Worm (Caenorhabditis elegans) whole organism, early embryonic: ENCODE results near the gene cpt-4.

Source experiments
- B0310.2 ChIP-seq: sonication (generic microtip); optimal IDR thresholded peaks from 2 replicates; lab custom pipeline; 2016; ENCODE audit warnings: mild to moderate bottlenecking, missing genetic modification characterization, missing compliant biosample characterization
- F13C5.2 ChIP-seq: sonication (generic microtip); optimal IDR thresholded peaks from 2 replicates; lab custom pipeline; 2017; ENCODE audit warnings: mild to moderate bottlenecking, missing genetic modification characterization, inconsistent platforms, missing compliant biosample characterization
- aly-1 ChIP-seq: sonication (generic microtip); optimal IDR thresholded peaks from 2 replicates; lab custom pipeline; 2016; ENCODE audit warnings: missing genetic modification characterization, missing compliant biosample characterization
- ama-1 ChIP-seq: fragments of 150-350 bp; optimal IDR thresholded peaks from 2 replicates; lab custom pipeline; 2014
- ceh-13 ChIP-seq: fragments of 200-800 bp; sonication (Bioruptor generic); optimal IDR thresholded peaks from 2 replicates; lab custom pipeline; 2018; ENCODE audit warnings: mild to moderate bottlenecking, missing genetic modification characterization, missing compliant biosample characterization
- ceh-36 ChIP-seq: sonication (generic microtip); optimal IDR thresholded peaks from 2 replicates; lab custom pipeline; 2016; ENCODE audit warnings: missing genetic modification characterization, inconsistent platforms, missing compliant biosample characterization
- ets-7 ChIP-seq: sonication (generic microtip); optimal IDR thresholded peaks from 2 replicates; lab custom pipeline; 2016; ENCODE audit warnings: missing genotype, missing genetic modification characterization, missing compliant biosample characterization
- flt-1 ChIP-seq: fragments of 200-800 bp; sonication (Bioruptor generic); IDR thresholded peaks from 2 replicates; pipeline ENCODE4 v1.3.6; 2022; ENCODE audit warnings: missing genetic modification characterization, missing compliant biosample characterization
- hmbx-1 ChIP-seq: sonication (generic microtip); optimal IDR thresholded peaks from 2 replicates; lab custom pipeline; 2016; ENCODE audit warnings: mild to moderate bottlenecking, missing genetic modification characterization, missing compliant biosample characterization
- hmg-4 ChIP-seq: fragments of 200-800 bp; sonication (Bioruptor generic); optimal IDR thresholded peaks from 2 replicates; lab custom pipeline; 2018; ENCODE audit warnings: mild to moderate bottlenecking, missing genetic modification characterization, missing compliant biosample characterization
- hnd-1 ChIP-seq: sonication (generic microtip); optimal IDR thresholded peaks from 2 replicates; lab custom pipeline; 2016; ENCODE audit warnings: missing genetic modification characterization, missing compliant biosample characterization
- pes-1 ChIP-seq: fragments of 200-800 bp; sonication (Bioruptor generic); IDR thresholded peaks from 2 replicates; pipeline ENCODE4 v1.3.6; 2022; ENCODE audit warnings: missing genetic modification reagents, missing genetic modification characterization, missing compliant biosample characterization
- scrt-1 ChIP-seq: fragments of 200-800 bp; sonication (Bioruptor generic); IDR thresholded peaks from 2 replicates; pipeline ENCODE4 v1.3.6; 2022; ENCODE audit warnings: missing genetic modification characterization, missing compliant biosample characterization
- sea-1 ChIP-seq: fragments of 200-800 bp; sonication (Bioruptor generic); conservative IDR thresholded peaks from 2 replicates; pipeline ENCODE4 v1.3.6; 2022; ENCODE audit warnings: missing genetic modification characterization, missing compliant biosample characterization
- tbx-11 ChIP-seq: fragments of 200-800 bp; sonication (Bioruptor generic); IDR thresholded peaks from 2 replicates; pipeline ENCODE4 v1.3.6; 2022; ENCODE audit warnings: missing genetic modification characterization, missing compliant biosample characterization
- tbx-37 ChIP-seq: fragments of 200-800 bp; sonication (Bioruptor generic); conservative IDR thresholded peaks from 2 replicates; pipeline ENCODE4 v1.3.6; 2022; ENCODE audit warnings: missing genetic modification reagents, missing genetic modification characterization, missing compliant biosample characterization
- tra-4 ChIP-seq: sonication (generic microtip); optimal IDR thresholded peaks from 2 replicates; lab custom pipeline; 2017; ENCODE audit warnings: missing genetic modification characterization, missing compliant biosample characterization

The cpt-4 gene

DNA sequence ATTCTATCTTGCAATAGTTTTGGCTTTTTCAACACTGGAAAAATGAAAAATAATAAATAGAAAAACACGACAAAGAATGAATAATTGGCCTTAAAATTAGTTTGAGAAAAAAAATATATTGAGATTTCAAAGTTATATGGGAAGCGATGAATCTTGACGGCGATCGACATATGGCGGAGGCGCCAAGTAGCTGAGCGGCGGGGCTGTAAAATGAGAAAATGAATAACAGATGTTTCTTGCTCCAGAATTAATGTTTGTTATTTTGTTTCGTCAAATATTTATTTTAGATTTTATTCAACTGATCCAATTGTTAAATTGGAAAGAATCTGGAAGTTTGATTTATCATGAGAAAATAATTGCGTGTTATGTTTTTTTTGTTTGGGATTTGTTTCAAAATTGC is 12.0 kb upstream of the cpt-4 start, which contains the start of gene K11D12.11:
K11D12.11 (minus strand) TSS at position 42 of the 400 bp plus-strand sequence.
- TF ChIP-seq hnd-1 (tag; lab: Kevin White, UChicago) (no peak), sea-1 (GFP tag; lab: Robert Waterston, UW) (no peak)

DNA sequence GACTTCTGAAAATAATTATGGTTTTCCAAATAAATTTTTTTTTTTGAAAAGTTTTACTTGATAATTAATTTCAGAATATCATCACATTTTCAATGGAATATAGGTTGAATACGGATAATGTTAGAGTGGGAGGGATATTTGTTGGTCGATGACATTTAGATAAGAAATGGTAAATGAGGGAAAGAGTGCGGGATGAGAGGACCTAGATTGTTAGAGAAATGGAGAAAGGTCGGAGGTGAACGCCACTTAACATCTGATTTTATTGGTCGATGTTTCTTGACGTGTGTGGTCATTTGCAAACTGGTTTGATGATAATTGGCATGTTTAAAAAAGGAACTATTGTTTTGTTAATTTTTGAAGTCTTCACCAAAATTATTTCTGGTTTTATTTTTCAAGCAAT is 10.9 kb upstream of the cpt-4 start:
- TF ChIP-seq hmbx-1, result no peak
- TF ChIP-seq hnd-1 (tag; lab: Kevin White, UChicago), result no peak
- TF ChIP-seq scrt-1 (GFP tag; lab: Robert Waterston, UW), result no peak
- TF ChIP-seq sea-1 (GFP tag; lab: Robert Waterston, UW), result no peak
- TF ChIP-seq ceh-36 (tag; lab: Kevin White, UChicago), result no peak
- no peak for TF ChIP-seq tbx-11 (GFP tag; lab: Robert Waterston, UW)
- no peak for TF ChIP-seq B0310.2
- TF ChIP-seq tra-4, result no peak
- TF ChIP-seq ets-7, result no peak
- TF ChIP-seq pes-1 (GFP tag; lab: Robert Waterston, UW), result no peak
- TF ChIP-seq F13C5.2 (tag; lab: Kevin White, UChicago), result no peak

DNA sequence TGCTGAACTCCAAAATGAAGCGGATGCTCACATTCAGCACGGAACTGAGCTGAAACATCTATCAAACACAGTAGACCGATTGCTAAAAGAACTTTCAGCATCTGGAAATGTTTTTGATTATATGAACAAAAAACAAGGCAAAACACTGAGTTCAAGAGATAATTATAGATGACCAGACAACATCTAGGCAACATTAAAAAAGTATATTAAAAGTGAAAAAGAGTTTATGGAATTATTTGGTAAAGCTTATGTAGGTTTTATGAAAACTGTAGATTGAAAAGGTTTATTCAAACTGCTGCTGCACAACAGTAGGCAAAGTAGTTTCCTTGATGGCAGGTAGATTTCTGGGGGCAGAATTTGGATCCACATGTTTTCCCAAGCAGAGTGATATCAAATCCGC is 8.8 kb upstream of the cpt-4 start, which contains the start of gene K11D12.7:
K11D12.7 (minus strand) TSS at position 101 of the 400 bp plus-strand sequence.
- TF ChIP-seq pes-1 (GFP tag; lab: Robert Waterston, UW) (no peak), hmbx-1 (no peak), ama-1 (lab: Kevin White, UChicago) (no peak), scrt-1 (GFP tag; lab: Robert Waterston, UW) (no peak), tbx-37 (GFP tag; lab: Robert Waterston, UW) (no peak), flt-1 (GFP tag; lab: Robert Waterston, UW) (no peak), ceh-36 (tag; lab: Kevin White, UChicago) (no peak), ceh-13 (GFP tag; lab: Kevin White, UChicago) (no peak), B0310.2 (no peak)

DNA sequence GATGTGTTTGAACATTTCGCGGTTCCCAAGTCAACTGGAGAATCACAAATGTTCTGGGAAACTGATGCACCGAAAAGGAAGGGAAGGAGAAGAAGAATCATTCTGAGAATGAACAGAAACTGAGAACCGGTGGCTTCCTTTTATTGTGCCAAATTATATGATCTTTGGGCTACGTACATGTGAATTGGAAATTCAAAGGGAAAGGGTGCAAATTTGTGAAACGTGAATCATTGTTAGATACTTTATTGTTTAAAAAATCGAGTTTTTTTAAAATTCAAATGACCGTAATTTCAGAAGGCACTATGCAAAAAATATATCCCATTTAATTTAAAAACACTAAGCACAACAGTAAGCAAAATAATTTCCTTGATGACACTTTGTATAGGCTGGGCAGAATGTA is 7.5 kb upstream of the cpt-4 start, which contains the start of gene K11D12.6:
K11D12.6 (minus strand) TSS at position 101 of the 400 bp plus-strand sequence.
- no peak for TF ChIP-seq aly-1 (tag; lab: Kevin White, UChicago)
- no peak for TF ChIP-seq tbx-11 (GFP tag; lab: Robert Waterston, UW)
- no peak for TF ChIP-seq ceh-36 (tag; lab: Kevin White, UChicago)
- TF ChIP-seq tbx-37 (GFP tag; lab: Robert Waterston, UW), result no peak
- TF ChIP-seq ceh-13 (GFP tag; lab: Kevin White, UChicago), result no peak
- TF ChIP-seq ama-1 (lab: Kevin White, UChicago), result no peak
- no peak for TF ChIP-seq tra-4
- TF ChIP-seq B0310.2, result no peak
- no peak for TF ChIP-seq ets-7
- no peak for TF ChIP-seq sea-1 (GFP tag; lab: Robert Waterston, UW)
- no peak for TF ChIP-seq hmg-4

DNA sequence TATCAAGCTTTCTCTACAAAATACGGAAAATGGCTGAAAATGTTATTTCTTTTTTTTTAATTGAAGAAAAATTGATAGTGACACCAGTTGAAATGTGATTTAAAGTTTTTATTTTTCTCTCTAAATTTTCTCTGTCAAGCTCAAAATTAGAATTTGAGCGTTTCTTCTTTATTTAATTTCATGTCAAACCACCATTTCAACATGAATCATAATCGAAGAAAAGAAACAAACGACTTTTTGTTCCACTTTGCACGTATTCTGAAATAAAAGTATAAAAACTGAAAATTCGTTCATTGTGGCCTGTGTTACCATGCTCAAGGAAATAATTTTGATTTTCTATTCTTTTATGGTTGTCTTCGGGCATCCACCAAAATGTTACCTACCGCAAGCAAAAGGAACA is 5.6 kb upstream of the cpt-4 start, which contains the start of gene K11D12.13:
K11D12.13 (plus strand) TSS at position 301 of the 400 bp plus-strand sequence.
- TF ChIP-seq hmbx-1 (no peak), aly-1 (tag; lab: Kevin White, UChicago) (no peak), ceh-36 (tag; lab: Kevin White, UChicago) (no peak), tbx-37 (GFP tag; lab: Robert Waterston, UW) (no peak), pes-1 (GFP tag; lab: Robert Waterston, UW) (no peak), hnd-1 (tag; lab: Kevin White, UChicago) (no peak), flt-1 (GFP tag; lab: Robert Waterston, UW) (no peak), hmg-4 (no peak), tbx-11 (GFP tag; lab: Robert Waterston, UW) (no peak), B0310.2 (no peak), ama-1 (lab: Kevin White, UChicago) (no peak), tra-4 (no peak), ceh-13 (GFP tag; lab: Kevin White, UChicago) (no peak)

DNA sequence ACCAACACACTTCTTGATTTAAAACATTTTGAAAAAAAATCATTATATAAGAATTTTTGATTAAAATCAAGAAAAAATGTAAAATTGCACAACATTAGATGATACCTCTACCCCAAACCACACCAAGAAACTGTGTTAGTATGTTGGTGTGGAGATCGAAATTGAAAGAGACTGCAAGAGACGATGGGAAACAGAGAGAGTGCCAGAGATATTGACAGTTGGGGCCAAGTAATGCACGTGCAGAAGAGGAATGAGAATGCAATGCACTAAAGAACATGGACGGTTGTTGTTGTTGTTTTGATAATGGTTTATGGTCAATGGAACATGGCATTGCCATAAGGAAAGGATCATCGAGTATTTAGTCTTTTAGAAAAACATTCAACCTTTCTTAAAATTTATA is 4.7 kb upstream of the cpt-4 start:
- TF ChIP-seq tra-4 (no peak), F13C5.2 (tag; lab: Kevin White, UChicago) (no peak), tbx-37 (GFP tag; lab: Robert Waterston, UW) (no peak), ama-1 (lab: Kevin White, UChicago) (no peak), hmbx-1 (no peak), hnd-1 (tag; lab: Kevin White, UChicago) (no peak), aly-1 (tag; lab: Kevin White, UChicago) (no peak), sea-1 (GFP tag; lab: Robert Waterston, UW) (no peak), ceh-36 (tag; lab: Kevin White, UChicago) (no peak)

DNA sequence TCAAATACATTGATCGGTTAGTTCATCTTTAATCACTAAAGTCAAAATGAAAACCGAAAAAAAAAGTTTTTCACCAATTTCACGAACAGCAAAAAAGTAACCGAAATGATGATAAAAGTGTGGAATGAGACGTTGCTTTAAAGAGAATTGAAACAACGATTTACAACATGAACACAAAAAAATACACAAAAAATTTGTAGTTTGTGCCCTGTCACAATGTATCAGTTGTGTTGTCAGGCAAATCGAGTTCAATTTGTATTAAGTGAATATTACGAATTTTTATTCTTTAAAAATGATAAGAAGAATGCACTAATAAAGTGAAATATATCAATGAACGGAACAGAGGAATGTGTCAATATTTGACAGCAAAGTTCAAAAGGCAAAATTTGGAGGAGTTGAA is 4.2 kb upstream of the cpt-4 start:
- TF ChIP-seq tbx-11 (GFP tag; lab: Robert Waterston, UW) (no peak), hmg-4 (no peak), pes-1 (GFP tag; lab: Robert Waterston, UW) (no peak), tbx-37 (GFP tag; lab: Robert Waterston, UW) (no peak), B0310.2 (no peak), aly-1 (tag; lab: Kevin White, UChicago) (no peak), sea-1 (GFP tag; lab: Robert Waterston, UW) (no peak)

DNA sequence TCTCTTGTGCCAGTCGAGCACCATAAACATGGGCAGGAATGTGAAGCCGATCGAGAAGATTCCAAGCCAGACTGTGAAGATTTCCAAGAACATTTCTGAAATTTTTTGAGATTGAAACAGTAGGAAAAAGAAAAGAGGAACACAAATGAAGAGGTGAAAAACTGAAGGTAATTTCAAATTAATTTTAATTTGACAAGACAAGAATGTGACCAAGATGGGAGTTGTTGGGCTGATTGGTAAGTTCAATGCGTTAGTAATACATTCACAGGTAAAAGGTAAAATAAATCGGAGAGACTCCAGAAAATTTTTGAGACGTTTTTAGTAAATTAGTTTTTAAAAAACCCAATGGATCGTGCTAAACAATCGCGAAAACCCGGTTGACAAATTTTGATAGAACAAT is 3.2 kb upstream of the cpt-4 start, which contains the start of gene swt-7:
swt-7 (minus strand) TSS at position 101 of the 400 bp plus-strand sequence.
- TF ChIP-seq tbx-11 (GFP tag; lab: Robert Waterston, UW), result no peak
- TF ChIP-seq sea-1 (GFP tag; lab: Robert Waterston, UW), result no peak
- no peak for TF ChIP-seq aly-1 (tag; lab: Kevin White, UChicago)
- TF ChIP-seq ets-7, result no peak
- no peak for TF ChIP-seq tra-4
- TF ChIP-seq hmbx-1, result no peak
- TF ChIP-seq ceh-36 (tag; lab: Kevin White, UChicago), result no peak
- TF ChIP-seq pes-1 (GFP tag; lab: Robert Waterston, UW), result no peak
- TF ChIP-seq ama-1 (lab: Kevin White, UChicago), result no peak
- no peak for TF ChIP-seq hmg-4
- TF ChIP-seq B0310.2, result no peak
